Fruit fly (Drosophila melanogaster): ENCODE measurements around the gene CG6236.
A peak's percentile ranks its signal among the peaks of the same experiment; 100 is the strongest.

Gene CG6236

dm6 chr3R:15291551-15292223 is 36.4 kb downstream of the CG6236 start:
- TF ChIP-seq Jra (GFP tag; optimal IDR thresholded peaks at IDR 0.05): no peak
- TF ChIP-seq Hr78 (GFP tag; optimal IDR thresholded peaks at IDR 0.05): no peak
- TF ChIP-seq N (GFP tag; optimal IDR thresholded peaks at IDR 0.05): no peak
- TF ChIP-seq Hnf4 (GFP tag; optimal IDR thresholded peaks at IDR 0.05): no peak
- no peak for TF ChIP-seq sage (GFP tag; optimal IDR thresholded peaks at IDR 0.05)
- TF ChIP-seq br (GFP tag; optimal IDR thresholded peaks at IDR 0.05): no peak
- peak; percentile 24 for TF ChIP-seq h (GFP tag; optimal IDR thresholded peaks at IDR 0.05)
- TF ChIP-seq usp (GFP tag; optimal IDR thresholded peaks at IDR 0.05): no peak
- TF ChIP-seq Mio (GFP tag; optimal IDR thresholded peaks at IDR 0.05): no peak
- peak; percentile 64 for TF ChIP-seq psq (GFP tag; optimal IDR thresholded peaks at IDR 0.05)
- TF ChIP-seq foxo (GFP tag; optimal IDR thresholded peaks at IDR 0.05): no peak
- peak; percentile 90 for TF ChIP-seq Dif (GFP tag; optimal IDR thresholded peaks at IDR 0.05; ENCODE audit: partially characterized antibody)
- no peak for TF ChIP-seq GATAd (GFP tag; optimal IDR thresholded peaks at IDR 0.05)
- TF ChIP-seq CG9705 (GFP tag; optimal IDR thresholded peaks at IDR 0.05): no peak
- no peak for TF ChIP-seq Rel (GFP tag; optimal IDR thresholded peaks at IDR 0.05)
- no peak for TF ChIP-seq Rel (tag; optimal IDR thresholded peaks at IDR 0.05)
- TF ChIP-seq lola (GFP tag; optimal IDR thresholded peaks at IDR 0.05): no peak
- TF ChIP-seq dsf (GFP tag; optimal IDR thresholded peaks at IDR 0.05; ENCODE audit: borderline replicate concordance): no peak
- TF ChIP-seq CG32264 (GFP tag; optimal IDR thresholded peaks at IDR 0.05): no peak
- TF ChIP-seq dmrt93B (GFP tag; optimal IDR thresholded peaks at IDR 0.05): no peak
- no peak for TF ChIP-seq HLH106 (tag; optimal IDR thresholded peaks at IDR 0.05)
- TF ChIP-seq Sp1 (GFP tag; optimal IDR thresholded peaks at IDR 0.05): peak; percentile 34
- no peak for TF ChIP-seq Abd-B (GFP tag; optimal IDR thresholded peaks at IDR 0.05)
- no peak for TF ChIP-seq woc (GFP tag; optimal IDR thresholded peaks at IDR 0.05)
- TF ChIP-seq Myc (optimal IDR thresholded peaks at IDR 0.05): no peak
- no peak for TF ChIP-seq jim (GFP tag; optimal IDR thresholded peaks at IDR 0.05)
- no peak for TF ChIP-seq tai (GFP tag; optimal IDR thresholded peaks at IDR 0.05)
- TF ChIP-seq Hr83 (GFP tag; optimal IDR thresholded peaks at IDR 0.05; ENCODE audit: poor library complexity, severe bottlenecking): no peak
- no peak for TF ChIP-seq CrebA (GFP tag; optimal IDR thresholded peaks at IDR 0.05; ENCODE audit: borderline replicate concordance)
- TF ChIP-seq Dfd (GFP tag; optimal IDR thresholded peaks at IDR 0.05): no peak
- no peak for TF ChIP-seq brk (GFP tag; optimal IDR thresholded peaks at IDR 0.05)
- peak; percentile 70 for TF ChIP-seq Vsx2 (GFP tag; optimal IDR thresholded peaks at IDR 0.05; ENCODE audit: partially characterized antibody)
- TF ChIP-seq sv (GFP tag; optimal IDR thresholded peaks at IDR 0.05): no peak
- peak; percentile 8 for TF ChIP-seq rgr (GFP tag; optimal IDR thresholded peaks at IDR 0.05)
- TF ChIP-seq OdsH (GFP tag; optimal IDR thresholded peaks at IDR 0.05): peak; percentile 32
- TF ChIP-seq ey (GFP tag; optimal IDR thresholded peaks at IDR 0.05): no peak
- TF ChIP-seq pan (optimal IDR thresholded peaks at IDR 0.05): no peak
- peak; percentile 86 to 92 for TF ChIP-seq dl (GFP tag; optimal IDR thresholded peaks at IDR 0.05; ENCODE audit: insufficient read depth in 1 of 2, partially characterized antibody in 2 of 2)
- TF ChIP-seq fru (GFP tag; optimal IDR thresholded peaks at IDR 0.05): no peak

dm6 chr3R:15290642-15291118 is 37.4 kb downstream of the CG6236 start, which contains the start of gene CG45218:
Gene CG45218, minus strand, starts transcription at chr3R:15290799.
- TF ChIP-seq CrebA (GFP tag; optimal IDR thresholded peaks at IDR 0.05; ENCODE audit: borderline replicate concordance) (no peak), dl (GFP tag; optimal IDR thresholded peaks at IDR 0.05; ENCODE audit: insufficient read depth in 1 of 2, partially characterized antibody in 2 of 2) (peak in 1 of 2 experiments; percentile 7), Jra (GFP tag; optimal IDR thresholded peaks at IDR 0.05) (peak; percentile 55), CG32264 (GFP tag; optimal IDR thresholded peaks at IDR 0.05) (no peak), psq (GFP tag; optimal IDR thresholded peaks at IDR 0.05) (no peak), dsf (GFP tag; optimal IDR thresholded peaks at IDR 0.05; ENCODE audit: borderline replicate concordance) (no peak), sv (GFP tag; optimal IDR thresholded peaks at IDR 0.05) (no peak), Hnf4 (GFP tag; optimal IDR thresholded peaks at IDR 0.05) (no peak), dmrt93B (GFP tag; optimal IDR thresholded peaks at IDR 0.05) (no peak), Mio (GFP tag; optimal IDR thresholded peaks at IDR 0.05) (no peak), N (GFP tag; optimal IDR thresholded peaks at IDR 0.05) (peak; percentile 45), OdsH (GFP tag; optimal IDR thresholded peaks at IDR 0.05) (peak; percentile 19), fru (GFP tag; optimal IDR thresholded peaks at IDR 0.05) (no peak), Abd-B (GFP tag; optimal IDR thresholded peaks at IDR 0.05) (no peak), Vsx2 (GFP tag; optimal IDR thresholded peaks at IDR 0.05; ENCODE audit: partially characterized antibody) (peak; percentile 21), ey (GFP tag; optimal IDR thresholded peaks at IDR 0.05) (no peak), Myc (optimal IDR thresholded peaks at IDR 0.05) (no peak), sage (GFP tag; optimal IDR thresholded peaks at IDR 0.05) (no peak), usp (GFP tag; optimal IDR thresholded peaks at IDR 0.05) (no peak), tai (GFP tag; optimal IDR thresholded peaks at IDR 0.05) (no peak), br (GFP tag; optimal IDR thresholded peaks at IDR 0.05) (peak; percentile 46), CG9705 (GFP tag; optimal IDR thresholded peaks at IDR 0.05) (no peak), pan (optimal IDR thresholded peaks at IDR 0.05) (no peak), Hr78 (GFP tag; optimal IDR thresholded peaks at IDR 0.05) (no peak), HLH106 (tag; optimal IDR thresholded peaks at IDR 0.05) (no peak), GATAd (GFP tag; optimal IDR thresholded peaks at IDR 0.05) (no peak), Sp1 (GFP tag; optimal IDR thresholded peaks at IDR 0.05) (no peak), Rel (GFP tag; optimal IDR thresholded peaks at IDR 0.05) (no peak), Rel (tag; optimal IDR thresholded peaks at IDR 0.05) (no peak), Dfd (GFP tag; optimal IDR thresholded peaks at IDR 0.05) (no peak), woc (GFP tag; optimal IDR thresholded peaks at IDR 0.05) (no peak), Hr83 (GFP tag; optimal IDR thresholded peaks at IDR 0.05; ENCODE audit: poor library complexity, severe bottlenecking) (peak; percentile 78), rgr (GFP tag; optimal IDR thresholded peaks at IDR 0.05) (no peak), Dif (GFP tag; optimal IDR thresholded peaks at IDR 0.05; ENCODE audit: partially characterized antibody) (peak; percentile 68), brk (GFP tag; optimal IDR thresholded peaks at IDR 0.05) (no peak), h (GFP tag; optimal IDR thresholded peaks at IDR 0.05) (peak; percentile 68), jim (GFP tag; optimal IDR thresholded peaks at IDR 0.05) (no peak), foxo (GFP tag; optimal IDR thresholded peaks at IDR 0.05) (peak in 1 of 2 experiments; percentile 23), lola (GFP tag; optimal IDR thresholded peaks at IDR 0.05) (no peak)
